Worm (Caenorhabditis elegans) whole organism, L4 larva: ENCODE results near the gene H37A05.4.

Experiments used
- F49E8.2 ChIP-seq: sonication (generic microtip); optimal IDR thresholded peaks from 2 replicates; lab custom pipeline; 2016; ENCODE audit warnings: missing compliant biosample characterization, mild to moderate bottlenecking, missing genetic modification characterization, borderline replicate concordance
- ama-1 ChIP-seq: fragments of 150-350 bp; optimal IDR thresholded peaks from 2 replicates; lab custom pipeline; 2014; ENCODE audit warnings: inconsistent platforms, mixed read lengths
- ctbp-1 ChIP-seq: fragments of 200-800 bp; sonication (Bioruptor generic); IDR thresholded peaks from 2 replicates; pipeline ENCODE4 v1.3.6; 2022; ENCODE audit warnings: missing genetic modification reagents, missing genetic modification characterization, missing compliant biosample characterization
- fkh-10 ChIP-seq: fragments of 150-350 bp; optimal IDR thresholded peaks from 2 replicates; lab custom pipeline; 2014; ENCODE audit warnings: missing biosample characterization, missing genetic modification reagents, missing genetic modification characterization
- mep-1 ChIP-seq: fragments of 150-350 bp; sonication (generic microtip); optimal IDR thresholded peaks from 3 replicates; lab custom pipeline; 2014; ENCODE audit warnings: missing biosample characterization, missing genetic modification characterization
- skn-1 ChIP-seq: fragments of 150-350 bp; optimal IDR thresholded peaks from 2 replicates; lab custom pipeline; 2014; ENCODE audit warnings: missing biosample characterization, missing genetic modification characterization
- zip-2 ChIP-seq: fragments of 150-350 bp; optimal IDR thresholded peaks from 2 replicates; lab custom pipeline; 2014; ENCODE audit warnings: missing biosample characterization, missing genetic modification characterization

DNA sequence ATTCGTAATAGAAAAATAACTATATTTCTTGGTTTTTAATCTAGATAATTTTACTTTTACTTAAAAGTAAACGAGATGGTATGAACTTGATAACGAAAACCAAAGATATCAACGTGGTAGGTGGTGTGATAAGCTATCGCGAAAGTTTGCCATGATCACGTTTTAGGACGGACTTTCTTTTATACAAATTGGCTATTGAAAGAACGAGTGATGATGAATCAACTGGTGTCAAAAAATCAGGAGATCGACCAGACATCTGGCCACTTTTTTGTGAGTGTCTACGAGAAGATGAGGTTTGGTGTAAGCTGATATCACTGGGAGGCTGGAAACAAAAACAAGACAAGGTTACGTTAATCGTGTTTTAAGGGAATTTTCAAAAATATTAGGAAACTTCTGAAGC lies 9.6 kb upstream of the H37A05.4 start:
- TF ChIP-seq ctbp-1 (GFP tag; lab: Robert Waterston, UW) (no peak), zip-2 (tag; lab: Kevin White, UChicago) (no peak), mep-1 (no peak), fkh-10 (GFP tag; lab: Kevin White, UChicago) (no peak), F49E8.2 (tag; lab: Kevin White, UChicago) (no peak), skn-1 (tag; lab: Kevin White, UChicago) (no peak), ama-1 (lab: Kevin White, UChicago) (no peak)
